Worm (Caenorhabditis elegans) whole organism, young adult: ENCODE data around the gene C32D5.10.

ENCODE experiments used
- B0261.1 ChIP-seq: sonication (generic microtip); optimal IDR thresholded peaks from 2 replicates; lab custom pipeline; 2016; ENCODE audit warnings: mild to moderate bottlenecking, missing genetic modification characterization, moderate library complexity, missing compliant biosample characterization
- C06A6.2 ChIP-seq: fragments of 200-800 bp; sonication (Bioruptor generic); conservative IDR thresholded peaks from 2 replicates; pipeline ENCODE4 v1.3.6; 2022; ENCODE audit warnings: missing genetic modification characterization, missing compliant biosample characterization
- F57C9.4 ChIP-seq: sonication (generic microtip); optimal IDR thresholded peaks from 2 replicates; lab custom pipeline; 2017; ENCODE audit warnings: mild to moderate bottlenecking, missing genetic modification characterization, missing compliant biosample characterization
- ama-1 ChIP-seq, 3 experiments: fragments of 150-350 bp in 1 of 3; sonication (generic microtip) in 2 of 3; optimal IDR thresholded peaks; 2 replicates each; lab custom pipeline; 2014 to 2018; ENCODE audit warnings: missing biosample characterization in 2 of 3, missing genetic modification characterization in 2 of 3, missing genetic modification reagents in 2 of 3
- attf-6 ChIP-seq: fragments of 200-800 bp; sonication (Bioruptor generic); IDR thresholded peaks from 2 replicates; pipeline ENCODE4 v1.3.6; 2022; ENCODE audit warnings: missing genetic modification reagents, missing genetic modification characterization, missing compliant biosample characterization
- ceh-79 ChIP-seq: sonication (generic microtip); optimal IDR thresholded peaks from 2 replicates; lab custom pipeline; 2017; ENCODE audit warnings: mild to moderate bottlenecking, missing genetic modification characterization, missing compliant biosample characterization
- dpff-1 ChIP-seq: sonication (generic microtip); optimal IDR thresholded peaks from 2 replicates; lab custom pipeline; 2017; ENCODE audit warnings: mild to moderate bottlenecking, missing genetic modification characterization, missing compliant biosample characterization
- let-526 ChIP-seq: fragments of 200-800 bp; sonication (Bioruptor generic); IDR thresholded peaks from 2 replicates; pipeline ENCODE4 v1.3.6; 2022; ENCODE audit warnings: missing genetic modification reagents, missing genetic modification characterization, missing compliant biosample characterization
- lsy-27 ChIP-seq: sonication (generic microtip); optimal IDR thresholded peaks from 2 replicates; lab custom pipeline; 2017; ENCODE audit warnings: missing genetic modification characterization, mild to moderate bottlenecking, missing compliant biosample characterization, antibody characterized with exemption, missing genotype, borderline replicate concordance; ENCODE audit not compliant: insufficient read depth
- repo-1 ChIP-seq: sonication (generic microtip); optimal IDR thresholded peaks from 2 replicates; lab custom pipeline; 2017; ENCODE audit warnings: mild to moderate bottlenecking, missing genetic modification characterization, missing compliant biosample characterization
- snpc-1.1 ChIP-seq: sonication (generic microtip); optimal IDR thresholded peaks from 2 replicates; lab custom pipeline; 2017; ENCODE audit warnings: missing genetic modification characterization, mild to moderate bottlenecking, missing compliant biosample characterization, antibody characterized with exemption, moderate library complexity, missing genotype, missing genetic modification reagents; ENCODE audit not compliant: insufficient read depth
- snpc-4 ChIP-seq, 5 experiments: fragments of 150-350 bp in 1 of 5; sonication (generic microtip) in 4 of 5; optimal IDR thresholded peaks; 2 replicates each; lab custom pipeline; 2014 to 2018; ENCODE audit warnings: missing genetic modification characterization in 5 of 5, missing biosample characterization in 3 of 5, antibody characterized with exemption in 2 of 5, mild to moderate bottlenecking in 2 of 5, missing compliant biosample characterization in 2 of 5, missing genotype in 2 of 5, moderate library complexity in 2 of 5, missing genetic modification reagents in 1 of 5

ce11 chrII:6373361-6373760, 21.6 kb upstream of the C32D5.10 start:
- TF ChIP-seq F57C9.4 (no peak), snpc-4 (GFP tag; optimal IDR thresholded peaks at IDR 0.05; lab: Kevin White, UChicago) (no peak), snpc-4 (tag; optimal IDR thresholded peaks at IDR 0.05; lab: Kevin White, UChicago) (no peak), let-526 (no peak), B0261.1 (tag; lab: Kevin White, UChicago) (no peak), snpc-1.1 (tag; lab: Kevin White, UChicago) (no peak), lsy-27 (tag; lab: Kevin White, UChicago) (no peak), C06A6.2 (GFP tag; lab: Robert Waterston, UW) (no peak), ama-1 (optimal IDR thresholded peaks at IDR 0.05; lab: Kevin White, UChicago) (no peak), ama-1 (GFP tag; optimal IDR thresholded peaks at IDR 0.05; lab: Kevin White, UChicago) (no peak), attf-6 (GFP tag; lab: Robert Waterston, UW) (no peak), repo-1 (tag; lab: Kevin White, UChicago) (no peak), dpff-1 (tag; lab: Kevin White, UChicago) (no peak), ceh-79 (tag; lab: Kevin White, UChicago) (no peak)
